3 fruit fly cellular contexts compared by ENCODE assay signal in the genomic region with DNA sequence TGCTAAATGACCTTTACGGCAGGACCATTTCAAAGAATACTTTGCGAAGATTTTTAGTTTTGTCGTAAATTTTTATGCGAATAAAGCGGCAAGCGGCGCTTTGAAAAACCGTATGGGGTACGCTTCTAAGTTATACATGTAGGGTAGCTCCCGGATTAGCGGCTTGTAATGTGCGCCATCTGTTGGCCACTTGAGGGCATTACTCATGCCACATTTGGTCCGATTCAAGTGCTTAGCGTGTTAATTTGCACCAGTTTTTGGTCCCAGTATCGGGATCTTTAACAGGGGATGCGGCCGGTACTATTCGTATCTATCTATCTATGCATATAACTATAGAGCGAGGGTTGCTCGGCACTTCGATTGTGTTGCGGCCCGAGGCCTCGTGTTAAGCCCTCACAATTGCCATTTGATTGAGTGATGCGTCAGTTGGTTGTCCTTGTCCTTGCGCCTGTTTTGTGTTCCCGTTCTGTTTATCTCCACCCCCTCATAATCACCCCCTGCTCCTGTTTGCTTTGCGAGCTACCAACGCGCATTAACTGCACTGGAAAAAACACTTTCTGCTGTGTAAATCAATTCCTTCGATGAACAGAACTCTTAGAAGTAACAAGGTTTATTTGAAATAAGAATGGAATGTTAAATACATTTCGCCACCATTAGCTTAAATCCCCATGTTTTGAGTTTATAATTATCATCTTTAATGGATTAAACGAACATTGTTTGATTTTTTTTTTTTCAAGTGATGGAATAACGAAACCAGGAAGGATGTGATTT.
TF ChIP-seq lines count a peak whose summit lies in the region.

No protein-coding gene starts in this region.

- TF ChIP-seq CTCF in S2 (optimal IDR thresholded peaks at IDR 0.05; lab: Kevin White, UChicago) = peak; percentile 81 to 82
- TF ChIP-seq CTCF in whole organism, embryonic (GFP tag; optimal IDR thresholded peaks at IDR 0.05; lab: Kevin White, UChicago) = peak; percentile 86

TF ChIP-seq in whole organism, embryonic, 481 proteins besides CTCF, POLR2A, EP300 and RAD21 (continues in another document):
- TF ChIP-seq CG1792 (GFP tag; optimal IDR thresholded peaks at IDR 0.05; lab: Kevin White, UChicago) = no peak
- TF ChIP-seq CG18476 (GFP tag; optimal IDR thresholded peaks at IDR 0.05; lab: Kevin White, UChicago) = no peak
- TF ChIP-seq CG7745 (tag; optimal IDR thresholded peaks at IDR 0.05; lab: Kevin White, UChicago) = no peak
- TF ChIP-seq CG16815 (GFP tag; optimal IDR thresholded peaks at IDR 0.05; lab: Kevin White, UChicago) = peak; percentile 24
- no peak for TF ChIP-seq PHDP (tag; optimal IDR thresholded peaks at IDR 0.05; lab: Kevin White, UChicago)
- no peak for TF ChIP-seq Lpt (GFP tag; optimal IDR thresholded peaks at IDR 0.05; lab: Kevin White, UChicago)
- no peak for TF ChIP-seq CG10431 (GFP tag; optimal IDR thresholded peaks at IDR 0.05; lab: Kevin White, UChicago)
- no peak for TF ChIP-seq MTF-1 (GFP tag; optimal IDR thresholded peaks at IDR 0.05; lab: Kevin White, UChicago; ENCODE audit: borderline replicate concordance)
- peak; percentile 41 for TF ChIP-seq CG33557 (GFP tag; optimal IDR thresholded peaks at IDR 0.05; lab: Kevin White, UChicago)
- TF ChIP-seq emc (GFP tag; optimal IDR thresholded peaks at IDR 0.05; lab: Kevin White, UChicago) = no peak
- no peak for TF ChIP-seq CG6683 (GFP tag; optimal IDR thresholded peaks at IDR 0.05; lab: Kevin White, UChicago)
- no peak for TF ChIP-seq ems (GFP tag; optimal IDR thresholded peaks at IDR 0.05; lab: Kevin White, UChicago)
- no peak for TF ChIP-seq HLH4C (GFP tag; IDR thresholded peaks at IDR 0.05; lab: Robert Waterston, UW; ENCODE audit: partially characterized antibody)
- no peak for TF ChIP-seq Meics (GFP tag; optimal IDR thresholded peaks at IDR 0.05; lab: Kevin White, UChicago)
- no peak for TF ChIP-seq zfh1 (GFP tag; IDR thresholded peaks at IDR 0.05; lab: Robert Waterston, UW)
- no peak for TF ChIP-seq C15 (GFP tag; IDR thresholded peaks at IDR 0.05; lab: Robert Waterston, UW)
- no peak for TF ChIP-seq CG15479 (GFP tag; optimal IDR thresholded peaks at IDR 0.05; lab: Kevin White, UChicago)
- no peak for TF ChIP-seq gce (GFP tag; IDR thresholded peaks at IDR 0.05; lab: Robert Waterston, UW)
- TF ChIP-seq CG10543 (GFP tag; optimal IDR thresholded peaks at IDR 0.05; lab: Kevin White, UChicago) = no peak
- peak; percentile 46 for TF ChIP-seq CG7839 (tag; optimal IDR thresholded peaks at IDR 0.05; lab: Kevin White, UChicago)
- no peak for TF ChIP-seq CG13624 (GFP tag; optimal IDR thresholded peaks at IDR 0.05; lab: Kevin White, UChicago)
- TF ChIP-seq CG32532 (GFP tag; IDR thresholded peaks at IDR 0.05; lab: Robert Waterston, UW) = no peak
- TF ChIP-seq Mrtf (GFP tag; IDR thresholded peaks at IDR 0.05; lab: Robert Waterston, UW) = no peak
- peak in 1 of 2 experiments; percentile 70 for TF ChIP-seq bsh (GFP tag; optimal IDR thresholded peaks at IDR 0.05; lab: Kevin White, UChicago)
- peak; percentile 59 for TF ChIP-seq CG14710 (tag; optimal IDR thresholded peaks at IDR 0.05; lab: Kevin White, UChicago)
- TF ChIP-seq Rfx (GFP tag; IDR thresholded peaks at IDR 0.05; lab: Robert Waterston, UW) = no peak
- TF ChIP-seq Ssrp (tag; optimal IDR thresholded peaks at IDR 0.05; lab: Kevin White, UChicago) = peak; percentile 19
- no peak for TF ChIP-seq abd-A (tag; optimal IDR thresholded peaks at IDR 0.05; lab: Kevin White, UChicago)
- no peak for TF ChIP-seq scrt (GFP tag; optimal IDR thresholded peaks at IDR 0.05; lab: Kevin White, UChicago)
- no peak for TF ChIP-seq kay (GFP tag; optimal IDR thresholded peaks at IDR 0.05; lab: Kevin White, UChicago)
- TF ChIP-seq CG8359 (GFP tag; optimal IDR thresholded peaks at IDR 0.05; lab: Kevin White, UChicago; ENCODE audit: borderline replicate concordance) = no peak
- TF ChIP-seq HmgZ (tag; optimal IDR thresholded peaks at IDR 0.05; lab: Kevin White, UChicago) = no peak
- TF ChIP-seq CG5180 (GFP tag; optimal IDR thresholded peaks at IDR 0.05; lab: Kevin White, UChicago) = no peak
- TF ChIP-seq sd (tag; optimal IDR thresholded peaks at IDR 0.05; lab: Kevin White, UChicago) = no peak
- no peak for TF ChIP-seq Antp (GFP tag; optimal IDR thresholded peaks at IDR 0.05; lab: Kevin White, UChicago)
- no peak for TF ChIP-seq NFAT (GFP tag; IDR thresholded peaks at IDR 0.05; lab: Robert Waterston, UW)
- TF ChIP-seq Lim3 (GFP tag; IDR thresholded peaks at IDR 0.05; lab: Robert Waterston, UW) = no peak
- TF ChIP-seq tin (GFP tag; optimal IDR thresholded peaks at IDR 0.05; lab: Kevin White, UChicago) = no peak
- no peak for TF ChIP-seq NK7.1 (GFP tag; optimal IDR thresholded peaks at IDR 0.05; lab: Kevin White, UChicago)
- TF ChIP-seq ERR (GFP tag; optimal IDR thresholded peaks at IDR 0.05; lab: Kevin White, UChicago) = no peak
- no peak for TF ChIP-seq trh (GFP tag; optimal IDR thresholded peaks at IDR 0.05; lab: Kevin White, UChicago)
- no peak for TF ChIP-seq Hand (GFP tag; optimal IDR thresholded peaks at IDR 0.05; lab: Kevin White, UChicago)

TF ChIP-seq in whole organism, prepupa, 60 proteins besides CTCF, POLR2A, EP300 and RAD21:
- TF ChIP-seq Eip78C (GFP tag; lab: Kevin White, UChicago) (peak; percentile 33), CG6792 (GFP tag; optimal IDR thresholded peaks at IDR 0.05; lab: Kevin White, UChicago) (no peak), Sox15 (GFP tag; optimal IDR thresholded peaks at IDR 0.05; lab: Kevin White, UChicago) (no peak), CG4318 (GFP tag; optimal IDR thresholded peaks at IDR 0.05; lab: Kevin White, UChicago) (no peak), CG32006 (GFP tag; optimal IDR thresholded peaks at IDR 0.05; lab: Kevin White, UChicago) (no peak), CG1621 (tag; optimal IDR thresholded peaks at IDR 0.05; lab: Kevin White, UChicago) (no peak), CG31627 (GFP tag; optimal IDR thresholded peaks at IDR 0.05; lab: Kevin White, UChicago) (no peak), spab (GFP tag; optimal IDR thresholded peaks at IDR 0.05; lab: Kevin White, UChicago) (no peak), topi (GFP tag; optimal IDR thresholded peaks at IDR 0.05; lab: Kevin White, UChicago) (no peak)
